Worm (Caenorhabditis elegans): ENCODE results near the gene gldc-1.

gldc-1 gene

DNA sequence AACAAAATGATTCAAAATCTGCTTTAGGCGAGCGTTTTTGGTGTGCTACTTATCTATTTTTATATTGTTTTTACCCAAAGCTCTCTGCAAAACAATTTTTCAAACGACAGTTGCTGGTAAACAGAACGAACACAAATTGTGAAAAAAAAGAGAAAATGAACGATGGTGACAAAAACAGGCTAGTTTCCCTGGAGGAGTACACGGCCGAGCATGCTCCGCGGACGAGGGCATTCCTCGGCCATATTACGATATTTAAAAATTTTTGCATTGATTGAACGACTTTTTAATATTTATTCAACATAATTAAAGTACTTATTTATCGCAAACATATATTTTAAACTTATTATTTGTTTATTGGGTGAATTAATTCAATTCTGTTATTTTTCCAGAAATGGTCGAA, 47.2 kb downstream of the gldc-1 start, which contains the start of the genes tpp-2 and rbbp-5 (continued):
- TF ChIP-seq B0035.1 (tag; optimal IDR thresholded peaks at IDR 0.05) = no peak
- no peak for TF ChIP-seq B0261.1 (tag; optimal IDR thresholded peaks at IDR 0.05)
- TF ChIP-seq F23B12.7 (tag; optimal IDR thresholded peaks at IDR 0.05; ENCODE audit: insufficient read depth) = peak; percentile 81
- TF ChIP-seq ccch-3 (GFP tag; optimal IDR thresholded peaks at IDR 0.05) = peak; percentile 4
- TF ChIP-seq let-607 (tag; optimal IDR thresholded peaks at IDR 0.05) = no peak
- TF ChIP-seq lag-1 (GFP tag; IDR thresholded peaks at IDR 0.05) = no peak
- no peak for TF ChIP-seq tbp1 (GFP tag; optimal IDR thresholded peaks at IDR 0.05)
- TF ChIP-seq somi-1 (GFP tag; optimal IDR thresholded peaks at IDR 0.05) = no peak
- TF ChIP-seq dox-1 (GFP tag; IDR thresholded peaks at IDR 0.05) = peak; percentile 70; the same call in 1 of the 2 replicates
- TF ChIP-seq unc-130 (GFP tag; optimal IDR thresholded peaks at IDR 0.05) = peak; percentile 55
- TF ChIP-seq lsl-1 (GFP tag; optimal IDR thresholded peaks at IDR 0.05) = peak; percentile 49
- TF ChIP-seq bed-2 (GFP tag; IDR thresholded peaks at IDR 0.05) = 0 out of 2 replicates have a peak, but pooled peaks have one; percentile 15
- no peak for TF ChIP-seq dpff-1 (tag; optimal IDR thresholded peaks at IDR 0.05)
- 0 out of 2 replicates have a peak, but pooled peaks have one; percentile 39 for TF ChIP-seq Y67H2A.10 (GFP tag; conservative IDR thresholded peaks at IDR 0.05)
- peak; percentile 81 for TF ChIP-seq ZK185.1 (tag; optimal IDR thresholded peaks at IDR 0.05; ENCODE audit: poor library complexity, severe bottlenecking)
- TF ChIP-seq ztf-6 (GFP tag; IDR thresholded peaks at IDR 0.05) = no peak
- no peak for TF ChIP-seq akir-1 (GFP tag; optimal IDR thresholded peaks at IDR 0.05)
- peak; percentile 44 for TF ChIP-seq ztf-18 (tag; optimal IDR thresholded peaks at IDR 0.05)
- no peak for TF ChIP-seq hsf-1 (GFP tag; IDR thresholded peaks at IDR 0.05)
- TF ChIP-seq ceh-58 (GFP tag; IDR thresholded peaks at IDR 0.05) = no peak
- no peak for TF ChIP-seq nhr-90 (tag; optimal IDR thresholded peaks at IDR 0.05)
- 0 out of 2 replicates have a peak, but pooled peaks have one; percentile 24 for TF ChIP-seq ceh-100 (GFP tag; IDR thresholded peaks at IDR 0.05)
- TF ChIP-seq tbx-9 (tag; optimal IDR thresholded peaks at IDR 0.05; ENCODE audit: borderline replicate concordance) = no peak
- no peak for TF ChIP-seq repo-1 (tag; optimal IDR thresholded peaks at IDR 0.05)
- TF ChIP-seq F52B5.7 (tag; optimal IDR thresholded peaks at IDR 0.05) = no peak
- TF ChIP-seq zim-3 (tag; optimal IDR thresholded peaks at IDR 0.05) = no peak
- TF ChIP-seq ztf-26 (tag; optimal IDR thresholded peaks at IDR 0.05) = no peak
- TF ChIP-seq K12H6.12 (tag; optimal IDR thresholded peaks at IDR 0.05) = no peak

DNA sequence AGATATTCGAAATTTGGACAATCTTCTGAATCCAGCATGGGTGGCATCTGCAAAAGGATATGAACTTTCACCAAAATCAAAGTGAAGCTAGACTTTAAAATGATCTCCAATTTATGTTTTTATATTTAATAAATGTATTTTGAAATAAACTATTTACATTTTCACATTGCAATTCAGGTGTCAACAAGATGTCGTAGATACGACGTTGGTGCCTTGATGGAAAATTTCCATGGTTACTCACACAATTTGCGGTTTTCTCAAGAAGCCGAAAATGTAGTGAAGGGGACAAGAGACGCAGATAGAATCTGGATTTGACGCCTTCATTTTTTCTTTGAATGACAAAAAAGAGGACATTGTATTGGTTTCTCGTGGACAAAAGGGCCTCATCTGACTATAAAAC, 49.3 kb downstream of the gldc-1 start, which contains the start of gene rgs-3:
Gene rgs-3 (plus strand): TSS at position 301 of the 400 bp plus-strand sequence.
- TF ChIP-seq ceh-58 (GFP tag; IDR thresholded peaks at IDR 0.05) (no peak), ets-4 (GFP tag; optimal IDR thresholded peaks at IDR 0.05) (no peak), F33H1.4 (GFP tag; IDR thresholded peaks at IDR 0.05) (no peak), zim-3 (tag; optimal IDR thresholded peaks at IDR 0.05) (no peak), pha-4 (tag; optimal IDR thresholded peaks at IDR 0.05) (no peak), madf-6 (GFP tag; IDR thresholded peaks at IDR 0.05) (no peak), xnd-1 (tag; optimal IDR thresholded peaks at IDR 0.05) (no peak), ceh-100 (GFP tag; IDR thresholded peaks at IDR 0.05) (no peak)

DNA sequence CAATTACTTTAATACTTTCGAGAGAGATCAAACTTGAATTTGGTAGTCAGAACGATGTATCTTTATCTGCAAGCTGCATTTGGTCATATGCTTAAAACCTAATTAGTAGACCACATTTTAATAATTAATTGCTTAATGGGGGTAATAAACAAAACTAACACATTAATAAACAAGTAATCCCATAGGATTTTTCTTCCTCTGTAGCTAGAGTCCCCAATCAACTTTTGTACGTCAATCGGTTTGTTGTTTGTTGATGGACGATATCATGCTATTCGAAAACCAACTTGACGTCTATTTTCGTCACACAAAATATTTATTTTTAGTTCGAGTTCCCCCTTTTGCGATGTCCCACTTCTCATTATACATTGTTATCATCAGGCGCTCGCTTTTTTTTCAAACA, 51.3 kb downstream of the gldc-1 start:
- TF ChIP-seq tbx-9 (tag; optimal IDR thresholded peaks at IDR 0.05; ENCODE audit: borderline replicate concordance) (no peak), attf-5 (GFP tag; optimal IDR thresholded peaks at IDR 0.05) (no peak), nfya-2 (GFP tag; IDR thresholded peaks at IDR 0.05) (no peak), dpff-1 (tag; optimal IDR thresholded peaks at IDR 0.05) (no peak), nfya-1 (tag; optimal IDR thresholded peaks at IDR 0.05; ENCODE audit: borderline replicate concordance, insufficient read depth) (no peak), rpc-1 (optimal IDR thresholded peaks at IDR 0.05) (no peak), rpc-1 (tag; optimal IDR thresholded peaks at IDR 0.05) (no peak), hlh-26 (GFP tag; conservative IDR thresholded peaks at IDR 0.05) (no peak), somi-1 (GFP tag; optimal IDR thresholded peaks at IDR 0.05) (no peak), ceh-100 (GFP tag; IDR thresholded peaks at IDR 0.05) (no peak), ceh-58 (GFP tag; IDR thresholded peaks at IDR 0.05) (no peak), tlf-1 (GFP tag; optimal IDR thresholded peaks at IDR 0.05) (no peak), F37B4.10 (GFP tag; IDR thresholded peaks at IDR 0.05) (no peak), Y79H2A.3 (GFP tag; conservative IDR thresholded peaks at IDR 0.05) (no peak), K11D2.4 (GFP tag; IDR thresholded peaks at IDR 0.05) (no peak), K12H6.12 (tag; optimal IDR thresholded peaks at IDR 0.05) (no peak), lsl-1 (GFP tag; optimal IDR thresholded peaks at IDR 0.05) (no peak), sdz-38 (tag; optimal IDR thresholded peaks at IDR 0.05) (no peak)
